Fruit fly (Drosophila melanogaster) whole organism, embryonic: Measurements from ENCODE around the gene CG14650.

Experiments
- CG3281 ChIP-seq: fragments of 200-800 bp; sonication (Bioruptor generic); optimal IDR thresholded peaks from 3 replicates; lab custom pipeline; 2017; ENCODE audit warnings: missing biosample characterization, mild to moderate bottlenecking, missing genetic modification characterization
- CG3726 ChIP-seq: fragments of 200-800 bp; sonication (Bioruptor generic); IDR thresholded peaks from 3 replicates; pipeline ENCODE4, ENCODE4 v1.3.6; 2022; ENCODE audit warnings: missing biosample characterization, missing genetic modification characterization
- CG4820 ChIP-seq: fragments of 200-800 bp; sonication (Bioruptor generic); optimal IDR thresholded peaks from 3 replicates; lab custom pipeline; 2016; ENCODE audit warnings: missing biosample characterization, missing genetic modification characterization
- CG4854 ChIP-seq: fragments of 200-800 bp; sonication (Bioruptor generic); optimal IDR thresholded peaks from 2 replicates; lab custom pipeline; 2016; ENCODE audit warnings: missing biosample characterization, missing genetic modification characterization, inconsistent platforms
- CG5180 ChIP-seq: fragments of 200-800 bp; sonication (Bioruptor generic); optimal IDR thresholded peaks from 3 replicates; lab custom pipeline; 2017; ENCODE audit warnings: missing biosample characterization, missing genetic modification characterization, mild to moderate bottlenecking, moderate library complexity, missing genetic modification reagents
- CG6175 ChIP-seq: fragments of 200-800 bp; sonication (Bioruptor generic); IDR thresholded peaks from 3 replicates; pipeline ENCODE4 v1.3.6; 2022; ENCODE audit warnings: missing biosample characterization, missing genetic modification characterization
- CG6254 ChIP-seq: fragments of 200-800 bp; sonication (Bioruptor generic); optimal IDR thresholded peaks from 3 replicates; lab custom pipeline; 2017; ENCODE audit warnings: mild to moderate bottlenecking, missing biosample characterization, missing genetic modification reagents, missing genetic modification characterization
- CG7745 ChIP-seq: fragments of 200-800 bp; sonication (Bioruptor generic); optimal IDR thresholded peaks from 2 replicates; lab custom pipeline; 2018; ENCODE audit warnings: missing biosample characterization, mild to moderate bottlenecking, missing genetic modification characterization, moderate library complexity
- CG7987 ChIP-seq: fragments of 200-800 bp; sonication (Bioruptor generic); optimal IDR thresholded peaks from 2 replicates; lab custom pipeline; 2018; ENCODE audit warnings: missing biosample characterization, mild to moderate bottlenecking, missing genetic modification characterization, moderate library complexity
- CG8290 ChIP-seq, 3 experiments: fragments of 200-800 bp; sonication (Bioruptor generic); optimal IDR thresholded peaks; 2 replicates each; lab custom pipeline; 2016 to 2019; ENCODE audit warnings: missing biosample characterization in 3 of 3, missing genetic modification characterization in 3 of 3, mild to moderate bottlenecking in 2 of 3, moderate library complexity in 1 of 3
- CHES-1-like ChIP-seq: fragments of 200-800 bp; sonication (Bioruptor generic); optimal IDR thresholded peaks from 2 replicates; lab custom pipeline; 2016; ENCODE audit warnings: missing biosample characterization, missing genetic modification characterization
- Camta ChIP-seq: fragments of 200-800 bp; sonication (Bioruptor generic); optimal IDR thresholded peaks from 2 replicates; lab custom pipeline; 2016; ENCODE audit warnings: missing biosample characterization, missing genetic modification characterization
- Eip74EF ChIP-seq, 2 experiments: fragments of 200-800 bp in 1 of 2; fragments of >200 bp in 1 of 2; sonication (Bioruptor generic) in 1 of 2; optimal IDR thresholded peaks; 2 replicates each; lab custom pipeline; 2017 to 2019; ENCODE audit warnings: missing biosample characterization in 2 of 2, missing genetic modification characterization in 2 of 2, mild to moderate bottlenecking in 1 of 2, moderate library complexity in 1 of 2
- Elba2 ChIP-seq: fragments of 200-800 bp; sonication (Bioruptor generic); optimal IDR thresholded peaks from 3 replicates; lab custom pipeline; 2016; ENCODE audit warnings: missing biosample characterization, missing genetic modification characterization
- Ets65A ChIP-seq: fragments of 200-800 bp; sonication (Bioruptor generic); peaks from one replicate; lab custom pipeline; 2016; ENCODE audit warnings: missing biosample characterization, missing genetic modification characterization
- Fer2 ChIP-seq: fragments of 200-800 bp; sonication (Bioruptor generic); optimal IDR thresholded peaks from 2 replicates; lab custom pipeline; 2018; ENCODE audit warnings: missing biosample characterization, mild to moderate bottlenecking, missing genetic modification characterization, moderate library complexity
- Hand ChIP-seq: fragments of 200-800 bp; sonication (Bioruptor generic); optimal IDR thresholded peaks from 2 replicates; lab custom pipeline; 2017; ENCODE audit warnings: mild to moderate bottlenecking, missing biosample characterization, missing genetic modification reagents, missing genetic modification characterization
- Hmr ChIP-seq: fragments of 200-800 bp; sonication (Bioruptor generic); optimal IDR thresholded peaks from 3 replicates; lab custom pipeline; 2017; ENCODE audit warnings: mild to moderate bottlenecking, missing biosample characterization, missing genetic modification reagents, missing genetic modification characterization
- Hr51 ChIP-seq, 2 experiments: fragments of 200-800 bp; sonication (Bioruptor generic); optimal IDR thresholded peaks; 2 replicates in 1 of 2; 3 replicates in 1 of 2; lab custom pipeline; 2016 to 2018; ENCODE audit warnings: missing biosample characterization in 2 of 2, missing genetic modification characterization in 2 of 2, mild to moderate bottlenecking in 1 of 2, moderate library complexity in 1 of 2
- Jarid2 ChIP-seq: fragments of 200-800 bp; sonication (Bioruptor generic); optimal IDR thresholded peaks from 3 replicates; lab custom pipeline; 2017; ENCODE audit warnings: mild to moderate bottlenecking, missing biosample characterization, missing genetic modification reagents, missing genetic modification characterization
- Mad ChIP-seq: fragments of 200-800 bp; sonication (Bioruptor generic); optimal IDR thresholded peaks from 2 replicates; lab custom pipeline; 2016; ENCODE audit warnings: missing biosample characterization, missing genetic modification characterization
- Max ChIP-seq: fragments of 200-800 bp; sonication (Bioruptor generic); optimal IDR thresholded peaks from 2 replicates; lab custom pipeline; 2016; ENCODE audit warnings: missing biosample characterization, mild to moderate bottlenecking, missing genetic modification characterization
- Med ChIP-seq: fragments of 200-800 bp; sonication (Bioruptor generic); peaks from one replicate; lab custom pipeline; 2016; ENCODE audit warnings: missing biosample characterization, missing genetic modification characterization, mild to moderate bottlenecking, inconsistent platforms, moderate library complexity
- Mes4 ChIP-seq: fragments of 200-800 bp; sonication (Bioruptor generic); optimal IDR thresholded peaks from 2 replicates; lab custom pipeline; 2016; ENCODE audit warnings: missing biosample characterization, missing genetic modification characterization
- PHDP ChIP-seq: fragments of 200-800 bp; sonication (Bioruptor generic); optimal IDR thresholded peaks from 3 replicates; lab custom pipeline; 2018; ENCODE audit warnings: missing biosample characterization, mild to moderate bottlenecking, missing genetic modification characterization, moderate library complexity
- Usf ChIP-seq: fragments of 200-800 bp; sonication (Bioruptor generic); optimal IDR thresholded peaks from 2 replicates; lab custom pipeline; 2017; ENCODE audit warnings: missing genotype, missing biosample characterization, missing genetic modification characterization
- Vsx1 ChIP-seq: fragments of 200-800 bp; sonication (Bioruptor generic); optimal IDR thresholded peaks from 2 replicates; lab custom pipeline; 2017; ENCODE audit warnings: missing biosample characterization, mild to moderate bottlenecking, missing genetic modification characterization, missing genetic modification reagents
- ac ChIP-seq: fragments of 200-800 bp; sonication (Bioruptor generic); optimal IDR thresholded peaks from 3 replicates; lab custom pipeline; 2017; ENCODE audit warnings: missing biosample characterization, mild to moderate bottlenecking, missing genetic modification characterization
- ara ChIP-seq: fragments of 200-800 bp; sonication (Bioruptor generic); IDR thresholded peaks from 2 replicates; pipeline ENCODE4 v1.3.6; 2022; ENCODE audit warnings: missing biosample characterization, missing genetic modification characterization
- az2 ChIP-seq: fragments of 200-800 bp; sonication (Bioruptor generic); optimal IDR thresholded peaks from 3 replicates; lab custom pipeline; 2016; ENCODE audit warnings: missing biosample characterization, missing genetic modification characterization
- corto ChIP-seq: fragments of 200-800 bp; sonication (Bioruptor generic); optimal IDR thresholded peaks from 2 replicates; lab custom pipeline; 2016; ENCODE audit warnings: missing biosample characterization, mild to moderate bottlenecking, missing genetic modification characterization, moderate library complexity
- cwo ChIP-seq: fragments of 200-800 bp; sonication (Bioruptor generic); optimal IDR thresholded peaks from 3 replicates; lab custom pipeline; 2017; ENCODE audit warnings: missing biosample characterization, missing genetic modification characterization, mild to moderate bottlenecking, moderate library complexity, missing genetic modification reagents
- disco-r ChIP-seq: fragments of 200-800 bp; sonication (Bioruptor generic); optimal IDR thresholded peaks from 2 replicates; lab custom pipeline; 2016; ENCODE audit warnings: missing biosample characterization, missing genetic modification characterization
- dmrt11E ChIP-seq: fragments of 200-800 bp; sonication (Bioruptor generic); optimal IDR thresholded peaks from 3 replicates; lab custom pipeline; 2018; ENCODE audit warnings: missing biosample characterization, mild to moderate bottlenecking, missing genetic modification characterization, moderate library complexity
- ewg ChIP-seq: fragments of 200-800 bp; sonication (Bioruptor generic); optimal IDR thresholded peaks from 3 replicates; lab custom pipeline; 2017; ENCODE audit warnings: mild to moderate bottlenecking, missing biosample characterization, missing genetic modification reagents, missing genetic modification characterization
- ftz-f1 ChIP-seq: fragments of 200-800 bp; sonication (Bioruptor generic); optimal IDR thresholded peaks from 2 replicates; lab custom pipeline; 2016; ENCODE audit warnings: missing biosample characterization, missing genetic modification characterization
- gcm ChIP-seq: fragments of 200-800 bp; sonication (Bioruptor generic); optimal IDR thresholded peaks from 2 replicates; lab custom pipeline; 2019; ENCODE audit warnings: missing biosample characterization, mild to moderate bottlenecking, missing genetic modification characterization, moderate library complexity
- gsb ChIP-seq: fragments of 200-800 bp; sonication (Bioruptor generic); IDR thresholded peaks from 2 replicates; pipeline ENCODE4 v1.3.6; 2022; ENCODE audit warnings: missing biosample characterization, missing genetic modification characterization
- ind ChIP-seq: fragments of 200-800 bp; sonication (Bioruptor generic); optimal IDR thresholded peaks from 3 replicates; lab custom pipeline; 2016; ENCODE audit warnings: missing biosample characterization, missing genetic modification characterization
- lbe ChIP-seq: fragments of 200-800 bp; sonication (Bioruptor generic); optimal IDR thresholded peaks from 2 replicates; lab custom pipeline; 2016; ENCODE audit warnings: missing biosample characterization, mild to moderate bottlenecking, missing genetic modification characterization
- mld ChIP-seq: fragments of 200-800 bp; sonication (Bioruptor generic); IDR thresholded peaks from 3 replicates; pipeline ENCODE4 v1.3.6; 2022; ENCODE audit warnings: missing biosample characterization, missing genetic modification characterization; ENCODE audit not compliant: partially characterized antibody
- ro ChIP-seq: fragments of 200-800 bp; sonication (Bioruptor generic); IDR thresholded peaks from 2 replicates; pipeline ENCODE4 v1.3.6; 2022; ENCODE audit warnings: missing biosample characterization, missing genetic modification characterization
- sisA ChIP-seq: fragments of 200-800 bp; sonication (Bioruptor generic); IDR thresholded peaks from 2 replicates; pipeline ENCODE4 v1.3.6; 2022; ENCODE audit warnings: missing biosample characterization, missing genetic modification characterization
- tup ChIP-seq: fragments of 200-800 bp; sonication (Bioruptor generic); optimal IDR thresholded peaks from 2 replicates; lab custom pipeline; 2016; ENCODE audit warnings: missing biosample characterization, mild to moderate bottlenecking, missing genetic modification characterization, moderate library complexity
- tx ChIP-seq: fragments of 200-800 bp; sonication (Bioruptor generic); optimal IDR thresholded peaks from 2 replicates; lab custom pipeline; 2016; ENCODE audit warnings: missing biosample characterization, missing genetic modification characterization
- zen2 ChIP-seq: fragments of 200-800 bp; sonication (Bioruptor generic); IDR thresholded peaks from 3 replicates; pipeline ENCODE4 v1.3.6; 2022; ENCODE audit warnings: missing biosample characterization, missing genetic modification characterization; ENCODE audit not compliant: partially characterized antibody
- zfh1 ChIP-seq: fragments of 200-800 bp; sonication (Bioruptor generic); IDR thresholded peaks from 3 replicates; pipeline ENCODE4 v1.3.6; 2022; ENCODE audit warnings: missing biosample characterization, missing genetic modification characterization

Gene CG14650

DNA sequence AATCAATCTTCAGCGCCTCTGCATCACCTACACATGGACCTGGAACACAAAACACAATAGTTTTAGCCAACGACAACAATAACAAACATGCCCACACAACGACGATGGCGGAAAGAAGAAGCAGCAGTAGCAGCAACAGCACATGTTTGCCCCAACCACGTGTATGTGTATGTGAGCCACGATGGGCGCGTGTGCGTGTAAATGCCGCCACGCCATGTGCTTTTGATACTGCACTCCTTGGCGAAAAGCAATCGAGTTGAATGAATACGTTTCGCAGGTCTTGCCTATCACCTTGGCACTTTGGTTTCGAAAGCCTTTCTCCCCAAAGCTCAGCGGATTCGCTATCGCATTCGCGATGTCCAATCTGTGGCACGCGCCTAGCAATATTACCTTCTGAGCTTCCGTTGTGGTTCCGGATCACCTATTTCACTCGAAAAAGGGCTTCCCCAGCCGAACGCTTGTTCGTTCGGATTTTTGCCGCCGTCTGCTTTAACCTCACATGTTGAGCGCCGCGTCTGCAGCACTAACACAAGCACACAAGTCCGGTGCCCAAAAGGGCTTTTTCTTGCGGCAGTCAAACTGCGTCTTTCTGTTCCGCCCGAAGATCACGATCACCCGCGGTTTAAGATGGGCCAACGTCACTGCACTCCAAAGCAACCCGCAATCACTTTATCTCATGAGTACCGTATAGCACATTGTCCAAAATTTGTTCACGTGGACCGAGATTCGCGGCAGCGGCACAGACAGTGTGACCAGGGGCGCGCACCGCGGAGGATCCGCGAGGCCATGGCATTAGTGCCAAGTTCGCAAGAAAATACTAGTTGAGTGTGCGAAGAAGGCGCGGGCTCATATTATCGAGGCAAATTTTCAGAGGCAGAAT is 8.4 kb upstream of the CG14650 start, which contains the start of gene srl (continued):
- peak; percentile 85 for TF ChIP-seq Max
- TF ChIP-seq CG5180 (GFP tag; lab: Kevin White, UChicago), result peak; percentile 12
- no peak for TF ChIP-seq Usf
- TF ChIP-seq sisA (GFP tag; lab: Robert Waterston, UW), result no peak
- no peak for TF ChIP-seq ara
- peak; percentile 14 for TF ChIP-seq CHES-1-like (GFP tag; lab: Kevin White, UChicago)
- no peak for TF ChIP-seq Vsx1 (GFP tag; lab: Kevin White, UChicago)
- no peak for TF ChIP-seq corto
- no peak for TF ChIP-seq Hmr (GFP tag; lab: Kevin White, UChicago)
- no peak for TF ChIP-seq Camta (GFP tag; lab: Kevin White, UChicago)
- no peak for TF ChIP-seq lbe (GFP tag; lab: Kevin White, UChicago)
- peak; percentile 14 for TF ChIP-seq gcm (GFP tag; lab: Kevin White, UChicago)
- TF ChIP-seq Mad (GFP tag; lab: Kevin White, UChicago), result no peak
- no peak for TF ChIP-seq CG6254 (GFP tag; lab: Kevin White, UChicago)
- TF ChIP-seq ftz-f1 (GFP tag; lab: Kevin White, UChicago), result peak; percentile 86
- no peak for TF ChIP-seq Fer2 (tag; lab: Kevin White, UChicago)
- no peak for TF ChIP-seq Eip74EF (GFP tag; optimal IDR thresholded peaks at IDR 0.05; lab: Kevin White, UChicago)
- TF ChIP-seq CG8290 (GFP tag; optimal IDR thresholded peaks at IDR 0.05; lab: Kevin White, UChicago), result no peak
- no peak for TF ChIP-seq CG8290 (tag; optimal IDR thresholded peaks at IDR 0.05; lab: Kevin White, UChicago)
- TF ChIP-seq CG3281 (GFP tag; lab: Kevin White, UChicago), result no peak
- TF ChIP-seq Hr51 (GFP tag; optimal IDR thresholded peaks at IDR 0.05; lab: Kevin White, UChicago), result no peak
- no peak for TF ChIP-seq ind
- no peak for TF ChIP-seq tx
- TF ChIP-seq cwo (GFP tag; lab: Kevin White, UChicago), result peak; percentile 42
- TF ChIP-seq ewg (GFP tag; lab: Kevin White, UChicago), result no peak
- no peak for TF ChIP-seq Ets65A (GFP tag; lab: Kevin White, UChicago)
- TF ChIP-seq tup (GFP tag; lab: Kevin White, UChicago), result no peak
- no peak for TF ChIP-seq Hand (GFP tag; lab: Kevin White, UChicago)
- TF ChIP-seq ro (GFP tag; lab: Robert Waterston, UW), result no peak
- TF ChIP-seq Jarid2 (GFP tag; lab: Kevin White, UChicago), result no peak
- no peak for TF ChIP-seq az2 (GFP tag; lab: Kevin White, UChicago)
- TF ChIP-seq CG4820 (GFP tag; lab: Kevin White, UChicago), result no peak
- TF ChIP-seq disco-r (GFP tag; lab: Kevin White, UChicago), result no peak
- no peak for TF ChIP-seq PHDP (tag; lab: Kevin White, UChicago)
- 0 out of 3 replicates have a peak, but pooled peaks have one; percentile 49 for TF ChIP-seq zen2 (GFP tag; lab: Robert Waterston, UW)
- TF ChIP-seq CG7745, result no peak
- no peak for TF ChIP-seq gsb
- TF ChIP-seq zfh1, result peak; percentile 35; the same call in 1 of the 3 replicates
- peak; percentile 41 for TF ChIP-seq Elba2 (GFP tag; lab: Kevin White, UChicago)
- no peak for TF ChIP-seq Mes4 (GFP tag; lab: Kevin White, UChicago)
- peak; percentile 69; the same call in 1 of the 3 replicates for TF ChIP-seq CG6175 (GFP tag; lab: Robert Waterston, UW)
- peak; percentile 86 for TF ChIP-seq CG7987
- TF ChIP-seq Med, result peak; percentile 86
- TF ChIP-seq CG3726, result no peak
- no peak for TF ChIP-seq dmrt11E (tag; lab: Kevin White, UChicago)
- TF ChIP-seq CG4854 (GFP tag; lab: Kevin White, UChicago), result no peak
- TF ChIP-seq mld, result no peak
- no peak for TF ChIP-seq ac
